Worm (Caenorhabditis elegans): Measurements from ENCODE around the gene T07G12.4.

Gene T07G12.4

ce11 chrIV:10502345-10502744 is 36.1 kb downstream of the T07G12.4 start:
- peak; percentile 82 for TF ChIP-seq crh-2 (tag; optimal IDR thresholded peaks at IDR 0.05)
- no peak for TF ChIP-seq R02D3.7 (tag; optimal IDR thresholded peaks at IDR 0.05)
- no peak for TF ChIP-seq mab-5 (tag; optimal IDR thresholded peaks at IDR 0.05)
- no peak for TF ChIP-seq ztf-1 (GFP tag; conservative IDR thresholded peaks at IDR 0.05)
- no peak for TF ChIP-seq nhr-25 (tag; optimal IDR thresholded peaks at IDR 0.05)
- TF ChIP-seq gmeb-1 (tag; optimal IDR thresholded peaks at IDR 0.05), result peak; percentile 53
- no peak for TF ChIP-seq elt-1 (tag; optimal IDR thresholded peaks at IDR 0.05)
- peak; percentile 19 for TF ChIP-seq sma-3 (GFP tag; optimal IDR thresholded peaks at IDR 0.05)
- peak; percentile 71 for TF ChIP-seq F13H6.1 (tag; optimal IDR thresholded peaks at IDR 0.05)
- TF ChIP-seq ama-1 (optimal IDR thresholded peaks at IDR 0.05), result peak; percentile 38
- TF ChIP-seq C34F6.9 (tag; optimal IDR thresholded peaks at IDR 0.05), result peak; percentile 72
- no peak for TF ChIP-seq nhr-10 (tag; optimal IDR thresholded peaks at IDR 0.05)
- peak in 1 of 2 experiments; percentile 15 for TF ChIP-seq mdl-1 (tag; optimal IDR thresholded peaks at IDR 0.05)
- TF ChIP-seq lsy-2 (tag; optimal IDR thresholded peaks at IDR 0.05), result peak in 1 of 2 experiments; percentile 50
- no peak for TF ChIP-seq ZK546.5 (tag; optimal IDR thresholded peaks at IDR 0.05)
- TF ChIP-seq sma-9 (GFP tag; optimal IDR thresholded peaks at IDR 0.05), result peak; percentile 77
- no peak for TF ChIP-seq sma-9 (tag; optimal IDR thresholded peaks at IDR 0.05)
- TF ChIP-seq nhr-129 (tag; optimal IDR thresholded peaks at IDR 0.05), result peak; percentile 79
- TF ChIP-seq ztf-4 (tag; optimal IDR thresholded peaks at IDR 0.05), result peak; percentile 38
- TF ChIP-seq unc-39 (tag; optimal IDR thresholded peaks at IDR 0.05), result no peak
- no peak for TF ChIP-seq lin-39 (tag; optimal IDR thresholded peaks at IDR 0.05)
- TF ChIP-seq fos-1 (tag; optimal IDR thresholded peaks at IDR 0.05), result peak; percentile 85
- TF ChIP-seq unc-55 (GFP tag; optimal IDR thresholded peaks at IDR 0.05), result peak; percentile 36
- no peak for TF ChIP-seq egl-27 (tag; optimal IDR thresholded peaks at IDR 0.05)
- no peak for TF ChIP-seq ztf-11 (tag; optimal IDR thresholded peaks at IDR 0.05)

ce11 chrIV:10501550-10502240 is 36.8 kb downstream of the T07G12.4 start, which contains the start of gene tax-6:
Gene tax-6 (minus strand): TSS chrIV:10501600.
- TF ChIP-seq F13H6.1 (tag; optimal IDR thresholded peaks at IDR 0.05) (no peak), nhr-77 (tag; optimal IDR thresholded peaks at IDR 0.05) (no peak), mab-5 (tag; optimal IDR thresholded peaks at IDR 0.05) (no peak), unc-62 (GFP tag; optimal IDR thresholded peaks at IDR 0.05) (no peak)

DNA sequence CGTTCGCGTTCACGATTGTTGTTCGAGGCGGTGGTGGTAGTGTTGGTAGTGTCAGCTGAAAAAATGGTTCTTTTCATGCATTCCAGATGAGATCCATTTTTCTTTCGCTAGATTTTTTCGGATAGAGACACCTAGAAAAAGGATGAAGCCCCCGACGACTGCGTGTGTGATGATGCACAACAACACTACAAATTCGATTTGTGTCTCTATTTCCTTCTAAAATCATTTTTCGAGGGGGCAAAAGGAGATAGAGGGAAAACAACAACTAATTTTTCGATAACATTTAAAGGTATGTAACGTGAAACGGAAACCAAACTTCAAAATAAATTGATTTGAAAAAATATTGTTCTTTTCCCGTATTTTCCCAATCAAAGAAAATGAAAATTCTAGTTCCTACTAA is 38.0 kb downstream of the T07G12.4 start:
- TF ChIP-seq aly-2 (tag; optimal IDR thresholded peaks at IDR 0.05), result no peak
- TF ChIP-seq unc-39 (tag; optimal IDR thresholded peaks at IDR 0.05), result no peak
- no peak for TF ChIP-seq ztf-11 (tag; optimal IDR thresholded peaks at IDR 0.05)
- TF ChIP-seq dmd-4 (tag; optimal IDR thresholded peaks at IDR 0.05), result no peak
- no peak for TF ChIP-seq lin-13 (GFP tag; optimal IDR thresholded peaks at IDR 0.05)
- TF ChIP-seq sem-4 (tag; optimal IDR thresholded peaks at IDR 0.05), result no peak
- no peak for TF ChIP-seq sma-9 (GFP tag; optimal IDR thresholded peaks at IDR 0.05)
- TF ChIP-seq sma-9 (tag; optimal IDR thresholded peaks at IDR 0.05), result no peak
- no peak for TF ChIP-seq crh-2 (tag; optimal IDR thresholded peaks at IDR 0.05)
- TF ChIP-seq nhr-6 (tag; optimal IDR thresholded peaks at IDR 0.05), result no peak

ce11 chrIV:10499948-10500356 is 38.5 kb downstream of the T07G12.4 start:
- TF ChIP-seq mdl-1 (tag; optimal IDR thresholded peaks at IDR 0.05) (peak in 1 of 2 experiments; percentile 38), zag-1 (tag; optimal IDR thresholded peaks at IDR 0.05) (peak; percentile 81), Y55F3AM.14 (GFP tag; optimal IDR thresholded peaks at IDR 0.05) (peak; percentile 19), ztf-1 (GFP tag; conservative IDR thresholded peaks at IDR 0.05) (no peak), nhr-11 (tag; optimal IDR thresholded peaks at IDR 0.05) (no peak), unc-39 (tag; optimal IDR thresholded peaks at IDR 0.05) (peak; percentile 48), unc-55 (GFP tag; optimal IDR thresholded peaks at IDR 0.05) (peak; percentile 94), F13H6.1 (tag; optimal IDR thresholded peaks at IDR 0.05) (peak; percentile 76), sem-4 (tag; optimal IDR thresholded peaks at IDR 0.05) (peak; percentile 31), C34F6.9 (tag; optimal IDR thresholded peaks at IDR 0.05) (peak; percentile 82), crh-2 (tag; optimal IDR thresholded peaks at IDR 0.05) (peak; percentile 38), sma-9 (GFP tag; optimal IDR thresholded peaks at IDR 0.05) (peak; percentile 51), sma-9 (tag; optimal IDR thresholded peaks at IDR 0.05) (no peak), lin-13 (GFP tag; optimal IDR thresholded peaks at IDR 0.05) (peak; percentile 38), ceh-82 (tag; optimal IDR thresholded peaks at IDR 0.05) (no peak), nhr-6 (tag; optimal IDR thresholded peaks at IDR 0.05) (no peak), lin-11 (tag; optimal IDR thresholded peaks at IDR 0.05) (peak; percentile 58), lsy-2 (tag; optimal IDR thresholded peaks at IDR 0.05) (peak in 1 of 2 experiments; percentile 64), nhr-21 (tag; optimal IDR thresholded peaks at IDR 0.05) (peak; percentile 19), ztf-4 (tag; optimal IDR thresholded peaks at IDR 0.05) (peak; percentile 54), egl-27 (tag; optimal IDR thresholded peaks at IDR 0.05) (peak; percentile 8), nhr-129 (tag; optimal IDR thresholded peaks at IDR 0.05) (peak; percentile 55), fos-1 (tag; optimal IDR thresholded peaks at IDR 0.05) (peak; percentile 49), nhr-12 (tag; optimal IDR thresholded peaks at IDR 0.05) (no peak)
